Worm (Caenorhabditis elegans) whole organism, L1 larva: ENCODE measurements around the gene F40F12.9.

Source experiments
- nhr-237 ChIP-seq: fragments of 150-350 bp; optimal IDR thresholded peaks from 2 replicates; lab custom pipeline; 2014; ENCODE audit warnings: missing biosample characterization, missing genetic modification characterization
- nhr-76 ChIP-seq: sonication (generic microtip); optimal IDR thresholded peaks from 2 replicates; lab custom pipeline; 2017; ENCODE audit warnings: missing biosample characterization, missing genetic modification characterization
- pax-3 ChIP-seq: fragments of 200-800 bp; sonication (Bioruptor generic); optimal IDR thresholded peaks from 2 replicates; lab custom pipeline; 2018; ENCODE audit warnings: mild to moderate bottlenecking, missing genetic modification characterization, moderate library complexity, missing compliant biosample characterization
- unc-130 ChIP-seq: fragments of 150-350 bp; optimal IDR thresholded peaks from 2 replicates; lab custom pipeline; 2017; ENCODE audit warnings: missing biosample characterization, missing genetic modification characterization, inconsistent platforms

ce11 chrIII:9878828-9879227 lies 32.3 kb upstream of the F40F12.9 start, which contains the start of gene ZK757.2:
- TF ChIP-seq nhr-76 (tag; lab: Kevin White, UChicago) (no peak), pax-3 (tag; lab: Kevin White, UChicago) (no peak), nhr-237 (tag; lab: Kevin White, UChicago) (no peak), unc-130 (tag; lab: Kevin White, UChicago) (no peak)
